Fruit fly (Drosophila melanogaster) whole organism, embryonic: Measurements from ENCODE around the gene Pdhb.

Source experiments
- CG1024 ChIP-seq: fragments of 200-800 bp; sonication (Bioruptor generic); IDR thresholded peaks from 2 replicates; pipeline ENCODE4 v1.3.6; 2022; ENCODE audit warnings: missing biosample characterization, missing genetic modification characterization
- CG10431 ChIP-seq: fragments of 200-800 bp; sonication (Bioruptor generic); optimal IDR thresholded peaks from 3 replicates; lab custom pipeline; 2018; ENCODE audit warnings: missing biosample characterization, mild to moderate bottlenecking, missing genetic modification characterization
- CG10959 ChIP-seq: fragments of 200-800 bp; sonication (Bioruptor generic); IDR thresholded peaks from 2 replicates; pipeline ENCODE4 v1.3.6; 2022; ENCODE audit warnings: missing biosample characterization, missing genetic modification characterization
- CG10979 ChIP-seq: fragments of 200-800 bp; sonication (Bioruptor generic); optimal IDR thresholded peaks from 2 replicates; lab custom pipeline; 2018; ENCODE audit warnings: missing biosample characterization, mild to moderate bottlenecking, missing genetic modification characterization, moderate library complexity
- CG14860 ChIP-seq: fragments of 200-800 bp; sonication (Bioruptor generic); IDR thresholded peaks from 3 replicates; pipeline ENCODE4 v1.3.6; 2022; ENCODE audit warnings: missing biosample characterization, missing genetic modification characterization; ENCODE audit not compliant: partially characterized antibody
- CG15269 ChIP-seq: fragments of 200-800 bp; sonication (Bioruptor generic); optimal IDR thresholded peaks from 2 replicates; lab custom pipeline; 2018; ENCODE audit warnings: missing biosample characterization, mild to moderate bottlenecking, missing genetic modification characterization, moderate library complexity
- CG18011 ChIP-seq: fragments of 200-800 bp; sonication (Bioruptor generic); optimal IDR thresholded peaks from 2 replicates; lab custom pipeline; 2017; ENCODE audit warnings: missing biosample characterization, missing genetic modification characterization, mild to moderate bottlenecking, moderate library complexity, missing genotype
- CG18619 ChIP-seq: fragments of 200-800 bp; sonication (Bioruptor generic); optimal IDR thresholded peaks from 3 replicates; lab custom pipeline; 2017; ENCODE audit warnings: missing biosample characterization, mild to moderate bottlenecking, missing genetic modification characterization
- CG18764 ChIP-seq: fragments of 200-800 bp; sonication (Bioruptor generic); optimal IDR thresholded peaks from 3 replicates; lab custom pipeline; 2016; ENCODE audit warnings: missing biosample characterization, missing genetic modification characterization
- CG2116 ChIP-seq: fragments of 200-800 bp; sonication (Bioruptor generic); optimal IDR thresholded peaks from 3 replicates; lab custom pipeline; 2018; ENCODE audit warnings: missing biosample characterization, mild to moderate bottlenecking, missing genetic modification characterization
- CG2678 ChIP-seq: fragments of 200-800 bp; sonication (Bioruptor generic); optimal IDR thresholded peaks from 3 replicates; lab custom pipeline; 2019; ENCODE audit warnings: missing biosample characterization, mild to moderate bottlenecking, missing genetic modification characterization, moderate library complexity
- CG31441 ChIP-seq: fragments of 200-800 bp; sonication (Bioruptor generic); IDR thresholded peaks from 2 replicates; pipeline ENCODE4 v1.3.6; 2022; ENCODE audit warnings: missing biosample characterization, missing genetic modification characterization
- CG32532 ChIP-seq: fragments of 200-800 bp; sonication (Bioruptor generic); IDR thresholded peaks from 2 replicates; pipeline ENCODE4 v1.3.6; 2022; ENCODE audit warnings: missing biosample characterization, missing genetic modification characterization
- CG3407 ChIP-seq: fragments of 200-800 bp; sonication (Bioruptor generic); optimal IDR thresholded peaks from 2 replicates; lab custom pipeline; 2018; ENCODE audit warnings: missing biosample characterization, mild to moderate bottlenecking, missing genetic modification characterization
- CG34422 ChIP-seq: fragments of 200-800 bp; sonication (Bioruptor generic); IDR thresholded peaks from 3 replicates; pipeline ENCODE4 v1.3.6; 2022; ENCODE audit warnings: missing biosample characterization, missing genetic modification characterization
- CG4404 ChIP-seq: fragments of 200-800 bp; sonication (Bioruptor generic); IDR thresholded peaks from 2 replicates; pipeline ENCODE4 v1.3.6; 2022; ENCODE audit warnings: missing biosample characterization, missing genetic modification characterization
- CG6791 ChIP-seq: fragments of 200-800 bp; sonication (Bioruptor generic); IDR thresholded peaks from 3 replicates; pipeline ENCODE4 v1.3.6; 2022; ENCODE audit warnings: missing biosample characterization, missing genetic modification characterization; ENCODE audit not compliant: partially characterized antibody
- CG8388 ChIP-seq: fragments of 200-800 bp; sonication (Bioruptor generic); optimal IDR thresholded peaks from 2 replicates; lab custom pipeline; 2019; ENCODE audit warnings: missing biosample characterization, mild to moderate bottlenecking, missing genetic modification characterization, moderate library complexity
- CG8924 ChIP-seq: fragments of 200-800 bp; optimal IDR thresholded peaks from 3 replicates; lab custom pipeline; 2019; ENCODE audit warnings: missing biosample characterization, mild to moderate bottlenecking, missing genetic modification characterization, moderate library complexity
- CG9609 ChIP-seq: fragments of 200-800 bp; sonication (Bioruptor generic); optimal IDR thresholded peaks from 3 replicates; lab custom pipeline; 2016; ENCODE audit warnings: missing biosample characterization, missing genetic modification characterization
- ERR ChIP-seq: fragments of 200-800 bp; sonication (Bioruptor generic); optimal IDR thresholded peaks from 2 replicates; lab custom pipeline; 2016; ENCODE audit warnings: missing biosample characterization, missing genetic modification characterization
- Fer1 ChIP-seq: fragments of 200-800 bp; sonication (Bioruptor generic); optimal IDR thresholded peaks from 2 replicates; lab custom pipeline; 2017; ENCODE audit warnings: missing biosample characterization, mild to moderate bottlenecking, missing genetic modification characterization
- Fer3 ChIP-seq: fragments of 200-800 bp; sonication (Bioruptor generic); optimal IDR thresholded peaks from 2 replicates; lab custom pipeline; 2018; ENCODE audit warnings: missing biosample characterization, mild to moderate bottlenecking, missing genetic modification characterization, moderate library complexity
- Hand ChIP-seq: fragments of 200-800 bp; sonication (Bioruptor generic); optimal IDR thresholded peaks from 2 replicates; lab custom pipeline; 2017; ENCODE audit warnings: mild to moderate bottlenecking, missing biosample characterization, missing genetic modification reagents, missing genetic modification characterization
- Hsf ChIP-seq: fragments of 200-800 bp; sonication (Bioruptor generic); optimal IDR thresholded peaks from 3 replicates; lab custom pipeline; 2016; ENCODE audit warnings: missing biosample characterization, missing genetic modification characterization
- Six4 ChIP-seq: fragments of 200-800 bp; sonication (Bioruptor generic); optimal IDR thresholded peaks from 2 replicates; lab custom pipeline; 2016; ENCODE audit warnings: missing biosample characterization, missing genetic modification characterization
- Trl ChIP-seq, 3 experiments: fragments of >200 bp in 2 of 3; fragments of 200-800 bp in 1 of 3; sonication (Bioruptor generic) in 1 of 3; optimal IDR thresholded peaks; 2 replicates in 1 of 3; 3 replicates in 2 of 3; lab custom pipeline; 2016 to 2017; ENCODE audit warnings: missing biosample characterization in 1 of 3, missing genetic modification characterization in 1 of 3
- abd-A ChIP-seq: fragments of 200-800 bp; sonication (Bioruptor generic); optimal IDR thresholded peaks from 3 replicates; lab custom pipeline; 2019; ENCODE audit warnings: missing biosample characterization, mild to moderate bottlenecking, missing genetic modification characterization, moderate library complexity
- al ChIP-seq: fragments of 200-800 bp; sonication (Bioruptor generic); IDR thresholded peaks from 2 replicates; pipeline ENCODE4 v1.3.6; 2022; ENCODE audit warnings: missing biosample characterization, missing genetic modification characterization
- az2 ChIP-seq: fragments of 200-800 bp; sonication (Bioruptor generic); optimal IDR thresholded peaks from 3 replicates; lab custom pipeline; 2016; ENCODE audit warnings: missing biosample characterization, missing genetic modification characterization
- bowl ChIP-seq: fragments of 200-800 bp; sonication (Bioruptor generic); IDR thresholded peaks from 2 replicates; pipeline ENCODE4 v1.3.6; 2022; ENCODE audit warnings: missing biosample characterization, missing genetic modification characterization
- dimm ChIP-seq: fragments of 200-800 bp; sonication (Bioruptor generic); IDR thresholded peaks from 2 replicates; pipeline ENCODE4 v1.3.6; 2022; ENCODE audit warnings: missing biosample characterization, missing genetic modification characterization
- dpn ChIP-seq, 2 experiments: fragments of 200-800 bp; sonication (Bioruptor generic); optimal IDR thresholded peaks; 3 replicates each; lab custom pipeline; 2016; ENCODE audit warnings: missing biosample characterization in 2 of 2, missing genetic modification characterization in 2 of 2
- fd96Cb ChIP-seq: fragments of 200-800 bp; sonication (Bioruptor generic); optimal IDR thresholded peaks from 2 replicates; lab custom pipeline; 2018; ENCODE audit warnings: missing biosample characterization, mild to moderate bottlenecking, missing genetic modification characterization, moderate library complexity
- gem ChIP-seq: fragments of 200-800 bp; sonication (Bioruptor generic); optimal IDR thresholded peaks from 2 replicates; lab custom pipeline; 2019; ENCODE audit warnings: missing biosample characterization, mild to moderate bottlenecking, missing genetic modification characterization, moderate library complexity
- grau ChIP-seq: fragments of 200-800 bp; optimal IDR thresholded peaks from 3 replicates; lab custom pipeline; 2019; ENCODE audit warnings: missing biosample characterization, mild to moderate bottlenecking, missing genetic modification characterization, moderate library complexity
- lab ChIP-seq: fragments of 200-800 bp; sonication (Bioruptor generic); optimal IDR thresholded peaks from 3 replicates; lab custom pipeline; 2017; ENCODE audit warnings: missing biosample characterization, missing genetic modification characterization, mild to moderate bottlenecking, moderate library complexity, missing genetic modification reagents
- nerfin-1 ChIP-seq: fragments of 200-800 bp; sonication (Bioruptor generic); optimal IDR thresholded peaks from 3 replicates; lab custom pipeline; 2019; ENCODE audit warnings: missing biosample characterization, mild to moderate bottlenecking, missing genetic modification characterization, moderate library complexity
- org-1 ChIP-seq: fragments of 200-800 bp; sonication (Bioruptor generic); optimal IDR thresholded peaks from 2 replicates; lab custom pipeline; 2017; ENCODE audit warnings: missing biosample characterization, missing genetic modification characterization
- row ChIP-seq: fragments of 200-800 bp; sonication (Bioruptor generic); IDR thresholded peaks from 3 replicates; pipeline ENCODE4 v1.3.6; 2022; ENCODE audit warnings: missing biosample characterization, missing genetic modification characterization
- slp2 ChIP-seq: fragments of 200-800 bp; sonication (Bioruptor generic); optimal IDR thresholded peaks from 2 replicates; lab custom pipeline; 2016; ENCODE audit warnings: missing biosample characterization, missing genetic modification characterization
- tap ChIP-seq: fragments of 200-800 bp; optimal IDR thresholded peaks from 3 replicates; lab custom pipeline; 2019; ENCODE audit warnings: missing biosample characterization, mild to moderate bottlenecking, missing genetic modification characterization, moderate library complexity
- trem ChIP-seq: fragments of 200-800 bp; optimal IDR thresholded peaks from 3 replicates; lab custom pipeline; 2019; ENCODE audit warnings: missing biosample characterization, mild to moderate bottlenecking, missing genetic modification characterization, moderate library complexity
- trh ChIP-seq: fragments of 200-800 bp; sonication (Bioruptor generic); optimal IDR thresholded peaks from 2 replicates; lab custom pipeline; 2016; ENCODE audit warnings: missing biosample characterization, missing genetic modification characterization
- unpg ChIP-seq: fragments of 200-800 bp; sonication (Bioruptor generic); optimal IDR thresholded peaks from 3 replicates; lab custom pipeline; 2018; ENCODE audit warnings: missing biosample characterization, mild to moderate bottlenecking, missing genetic modification characterization, moderate library complexity
- wdn ChIP-seq: fragments of 200-800 bp; sonication (Bioruptor generic); IDR thresholded peaks from 2 replicates; pipeline ENCODE4 v1.3.6; 2022; ENCODE audit warnings: missing biosample characterization, missing genetic modification characterization
- wor ChIP-seq: fragments of 200-800 bp; sonication (Bioruptor generic); IDR thresholded peaks from 2 replicates; pipeline ENCODE4 v1.3.6; 2022; ENCODE audit warnings: missing biosample characterization, missing genetic modification characterization

Pdhb gene

DNA sequence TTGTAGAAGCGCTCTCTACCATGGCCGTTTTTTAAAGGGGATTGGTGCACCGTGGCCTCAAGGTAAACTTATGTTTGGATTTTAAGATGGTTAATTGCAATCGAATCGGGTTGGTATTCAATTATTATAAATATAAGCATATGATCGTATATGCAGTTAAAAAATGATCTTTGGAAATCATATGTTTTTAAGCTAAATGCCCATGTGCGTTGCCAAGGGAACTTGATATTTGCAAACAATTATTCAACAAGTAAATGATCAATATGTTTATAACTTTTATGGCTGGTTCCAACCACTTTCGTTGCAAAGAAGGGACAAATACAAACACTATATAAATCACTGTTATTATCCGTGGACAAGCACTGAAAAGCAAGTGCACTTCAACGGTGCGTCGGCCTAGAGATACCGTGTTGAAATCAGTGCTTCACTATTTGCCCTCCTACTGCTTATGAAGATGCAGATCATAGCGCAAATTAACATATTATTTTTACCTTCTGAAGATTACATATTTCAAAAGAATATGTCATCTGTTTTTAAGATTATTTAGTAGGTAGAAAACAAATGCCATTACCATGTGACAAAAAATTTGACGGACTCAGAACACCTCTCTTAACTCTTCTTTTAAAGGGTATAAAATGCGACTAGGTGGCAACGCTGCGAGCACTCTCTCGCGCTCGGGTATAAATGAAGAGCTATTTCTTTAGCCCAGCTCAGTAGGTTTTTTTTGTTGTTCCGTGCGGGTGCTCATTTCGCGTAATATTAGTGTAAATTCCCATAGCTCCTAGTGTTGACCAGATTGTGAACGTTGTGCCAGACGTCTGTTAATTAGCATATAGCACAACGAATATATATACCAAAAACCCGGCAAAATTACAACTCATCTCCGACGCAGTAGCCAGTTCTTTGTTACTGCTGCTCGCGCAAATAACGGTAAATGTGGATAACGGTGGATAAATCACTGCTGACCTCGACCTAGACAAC lies 44.8 kb downstream of the Pdhb start, which contains the start of gene rdog (continued):
- TF ChIP-seq gem (tag; lab: Kevin White, UChicago): peak; percentile 86
- TF ChIP-seq abd-A (tag; lab: Kevin White, UChicago): peak; percentile 64
- TF ChIP-seq CG10959 (GFP tag; lab: Robert Waterston, UW): no peak
- peak; percentile 69 for TF ChIP-seq CG4404 (GFP tag; lab: Robert Waterston, UW)
- TF ChIP-seq ERR (GFP tag; lab: Kevin White, UChicago): peak; percentile 54
- TF ChIP-seq CG8388 (GFP tag; lab: Kevin White, UChicago): peak; percentile 73
- TF ChIP-seq unpg (GFP tag; lab: Kevin White, UChicago): peak; percentile 77
- TF ChIP-seq CG34422 (GFP tag; lab: Robert Waterston, UW): no peak
- peak; percentile 56 for TF ChIP-seq Fer3 (tag; lab: Kevin White, UChicago)
- peak; percentile 31; the same call in 1 of the 2 replicates for TF ChIP-seq CG1024
- TF ChIP-seq CG31441 (GFP tag; lab: Robert Waterston, UW): peak; percentile 52
- TF ChIP-seq row (GFP tag; lab: Robert Waterston, UW): peak; percentile 100
- TF ChIP-seq CG2116 (GFP tag; lab: Kevin White, UChicago): peak; percentile 69
- no peak for TF ChIP-seq dimm
- peak; percentile 70 for TF ChIP-seq slp2 (GFP tag; lab: Kevin White, UChicago)
- peak; percentile 81 for TF ChIP-seq CG10979 (tag; lab: Kevin White, UChicago)
- peak; percentile 71 for TF ChIP-seq nerfin-1 (tag; lab: Kevin White, UChicago)
- TF ChIP-seq CG32532 (GFP tag; lab: Robert Waterston, UW): peak; percentile 64; the same call in 1 of the 2 replicates
- TF ChIP-seq Hsf (GFP tag; lab: Kevin White, UChicago): peak; percentile 82
- TF ChIP-seq trh (GFP tag; lab: Kevin White, UChicago): no peak
- TF ChIP-seq trem: peak; percentile 84
- TF ChIP-seq lab (GFP tag; lab: Kevin White, UChicago): peak; percentile 84
- peak; percentile 75 for TF ChIP-seq CG9609 (GFP tag; lab: Kevin White, UChicago)
- TF ChIP-seq Fer1 (GFP tag; lab: Kevin White, UChicago): peak; percentile 79
- no peak; the same call in 1 of the 2 replicates for TF ChIP-seq wor
- TF ChIP-seq org-1: peak; percentile 68
- peak; percentile 73 for TF ChIP-seq tap
- peak; percentile 88 for TF ChIP-seq az2
- TF ChIP-seq Trl (optimal IDR thresholded peaks at IDR 0.05; lab: Kevin White, UChicago): peak; percentile 57 to 74
- TF ChIP-seq Trl (GFP tag; optimal IDR thresholded peaks at IDR 0.05; lab: Kevin White, UChicago): peak; percentile 76
- peak; percentile 79 for TF ChIP-seq CG8924
- peak; percentile 13 for TF ChIP-seq CG3407 (GFP tag; lab: Kevin White, UChicago)
- TF ChIP-seq grau (tag; lab: Kevin White, UChicago): peak; percentile 83
- peak; percentile 73 for TF ChIP-seq CG18619 (GFP tag; lab: Kevin White, UChicago)
- peak; percentile 46; the same call in 1 of the 3 replicates for TF ChIP-seq CG6791 (GFP tag; lab: Robert Waterston, UW)
- TF ChIP-seq bowl (GFP tag; lab: Robert Waterston, UW): peak; percentile 9; the same call in 1 of the 2 replicates
- TF ChIP-seq fd96Cb (tag; lab: Kevin White, UChicago): peak; percentile 73
- peak; percentile 73 for TF ChIP-seq Hand (GFP tag; lab: Kevin White, UChicago)
- peak; percentile 86 to 88 for TF ChIP-seq dpn (GFP tag; optimal IDR thresholded peaks at IDR 0.05; lab: Kevin White, UChicago)
- TF ChIP-seq CG15269: peak; percentile 81
- no peak for TF ChIP-seq CG14860 (GFP tag; lab: Robert Waterston, UW)
- peak; percentile 27; the same call in 1 of the 2 replicates for TF ChIP-seq al (GFP tag; lab: Robert Waterston, UW)
- peak; percentile 56 for TF ChIP-seq wdn (GFP tag; lab: Robert Waterston, UW)
- peak; percentile 62 for TF ChIP-seq CG18764 (GFP tag; lab: Kevin White, UChicago)
- TF ChIP-seq CG2678 (tag; lab: Kevin White, UChicago): peak; percentile 87
- peak; percentile 1 for TF ChIP-seq CG18011 (GFP tag; lab: Kevin White, UChicago)
- TF ChIP-seq CG10431: no peak
- peak; percentile 75 for TF ChIP-seq Six4 (GFP tag; lab: Kevin White, UChicago)
